Fruit fly (Drosophila melanogaster) whole organism, prepupa: Measurements from ENCODE around the gene CG11309.
A peak's percentile ranks its signal among the peaks of the same experiment; 100 is the strongest.

Source experiments
- Blimp-1 ChIP-seq: fragments of 200-800 bp; sonication (Bioruptor generic); optimal IDR thresholded peaks from 3 replicates; lab custom pipeline; 2017; ENCODE audit warnings: missing biosample characterization, missing genetic modification characterization, mild to moderate bottlenecking, moderate library complexity, missing genetic modification reagents
- CG10631 ChIP-seq: fragments of 200-800 bp; sonication (Bioruptor generic); optimal IDR thresholded peaks from 2 replicates; lab custom pipeline; 2016; ENCODE audit warnings: missing biosample characterization, missing genetic modification characterization
- CG11294 ChIP-seq: fragments of 200-800 bp; sonication (Bioruptor generic); IDR thresholded peaks from 2 replicates; pipeline ENCODE4 v1.3.6; 2022; ENCODE audit warnings: missing biosample characterization, missing genetic modification characterization
- CG11762 ChIP-seq: fragments of 200-800 bp; sonication (Bioruptor generic); optimal IDR thresholded peaks from 3 replicates; lab custom pipeline; 2016; ENCODE audit warnings: missing biosample characterization, missing genetic modification characterization; ENCODE audit not compliant: insufficient read depth
- CG11902 ChIP-seq: fragments of 200-800 bp; sonication (Bioruptor generic); optimal IDR thresholded peaks from 3 replicates; lab custom pipeline; 2016; ENCODE audit warnings: missing biosample characterization, missing genetic modification characterization
- CG15336 ChIP-seq: fragments of 200-800 bp; sonication (Bioruptor generic); IDR thresholded peaks from 2 replicates; pipeline ENCODE4 v1.3.6; 2022; ENCODE audit warnings: missing biosample characterization, missing genetic modification characterization
- CG1621 ChIP-seq: fragments of 200-800 bp; sonication (Bioruptor generic); optimal IDR thresholded peaks from 3 replicates; lab custom pipeline; 2018; ENCODE audit warnings: missing biosample characterization, mild to moderate bottlenecking, missing genetic modification characterization
- CG3032 ChIP-seq: fragments of 200-800 bp; optimal IDR thresholded peaks from 2 replicates; lab custom pipeline; 2019; ENCODE audit warnings: missing biosample characterization, mild to moderate bottlenecking, missing genetic modification characterization, moderate library complexity
- CG31627 ChIP-seq: fragments of 200-800 bp; sonication (Bioruptor generic); optimal IDR thresholded peaks from 3 replicates; lab custom pipeline; 2016; ENCODE audit warnings: missing biosample characterization, missing genetic modification characterization
- CG34406 ChIP-seq: fragments of 200-800 bp; sonication (Bioruptor generic); optimal IDR thresholded peaks from 3 replicates; lab custom pipeline; 2016; ENCODE audit warnings: missing biosample characterization, missing genetic modification characterization
- CG3919 ChIP-seq: fragments of 200-800 bp; sonication (Bioruptor generic); optimal IDR thresholded peaks from 3 replicates; lab custom pipeline; 2016; ENCODE audit warnings: missing biosample characterization, missing genetic modification characterization
- CG6163 ChIP-seq: fragments of 200-800 bp; sonication (Bioruptor generic); IDR thresholded peaks from 3 replicates; pipeline ENCODE4 v1.3.6; 2022; ENCODE audit warnings: missing biosample characterization, missing genetic modification characterization
- CG6792 ChIP-seq: fragments of 200-800 bp; sonication (Bioruptor generic); optimal IDR thresholded peaks from 3 replicates; lab custom pipeline; 2016; ENCODE audit warnings: missing biosample characterization, missing genetic modification characterization
- CG6808 ChIP-seq: fragments of 200-800 bp; sonication (Bioruptor generic); optimal IDR thresholded peaks from 3 replicates; lab custom pipeline; 2017; ENCODE audit warnings: missing biosample characterization, missing genetic modification characterization, mild to moderate bottlenecking, moderate library complexity, missing genetic modification reagents
- CG6854 ChIP-seq: fragments of 200-800 bp; sonication (Bioruptor generic); optimal IDR thresholded peaks from 2 replicates; lab custom pipeline; 2017; ENCODE audit warnings: missing biosample characterization, mild to moderate bottlenecking, missing genetic modification characterization
- CG7368 ChIP-seq: fragments of 200-800 bp; sonication (Bioruptor generic); optimal IDR thresholded peaks from 3 replicates; lab custom pipeline; 2016; ENCODE audit warnings: missing biosample characterization, missing genetic modification characterization
- CG8119 ChIP-seq: fragments of 200-800 bp; sonication (Bioruptor generic); IDR thresholded peaks from 3 replicates; pipeline ENCODE4 v1.3.6; 2022; ENCODE audit warnings: missing biosample characterization, missing genetic modification characterization
- CG8319 ChIP-seq: fragments of 200-800 bp; sonication (Bioruptor generic); optimal IDR thresholded peaks from 3 replicates; lab custom pipeline; 2016; ENCODE audit warnings: missing biosample characterization, missing genetic modification characterization
- CG8632 ChIP-seq: fragments of 200-800 bp; sonication (Bioruptor generic); optimal IDR thresholded peaks from 3 replicates; lab custom pipeline; 2016; ENCODE audit warnings: missing biosample characterization, missing genetic modification characterization
- CG9139 ChIP-seq: fragments of 200-800 bp; sonication (Bioruptor generic); optimal IDR thresholded peaks from 3 replicates; lab custom pipeline; 2017; ENCODE audit warnings: missing biosample characterization, mild to moderate bottlenecking, missing genetic modification characterization
- Eip75B ChIP-seq: fragments of 200-800 bp; sonication (Bioruptor generic); optimal IDR thresholded peaks from 3 replicates; lab custom pipeline; 2016; ENCODE audit warnings: missing biosample characterization, missing genetic modification characterization
- Eip78C ChIP-seq: fragments of 200-800 bp; sonication (Bioruptor generic); peaks from one replicate; lab custom pipeline; 2016; ENCODE audit warnings: missing biosample characterization, missing genetic modification characterization
- Eip93F ChIP-seq: fragments of 200-800 bp; sonication (Bioruptor generic); optimal IDR thresholded peaks from 2 replicates; lab custom pipeline; 2016; ENCODE audit warnings: missing biosample characterization, mild to moderate bottlenecking, missing genetic modification characterization
- Ets96B ChIP-seq: fragments of 200-800 bp; optimal IDR thresholded peaks from 2 replicates; lab custom pipeline; 2019; ENCODE audit warnings: missing biosample characterization, mild to moderate bottlenecking, missing genetic modification characterization, moderate library complexity
- Gug ChIP-seq: fragments of 200-800 bp; sonication (Bioruptor generic); IDR thresholded peaks from 2 replicates; pipeline ENCODE4 v1.3.6; 2022; ENCODE audit warnings: missing biosample characterization, missing genetic modification characterization
- Hr39 ChIP-seq: fragments of 200-800 bp; sonication (Bioruptor generic); optimal IDR thresholded peaks from 2 replicates; lab custom pipeline; 2016; ENCODE audit warnings: missing biosample characterization, missing genetic modification characterization
- Hr4 ChIP-seq: fragments of 200-800 bp; sonication (Bioruptor generic); optimal IDR thresholded peaks from 3 replicates; lab custom pipeline; 2016; ENCODE audit warnings: missing biosample characterization, missing genetic modification characterization
- Lpt ChIP-seq: fragments of 200-800 bp; sonication (Bioruptor generic); optimal IDR thresholded peaks from 3 replicates; lab custom pipeline; 2016; ENCODE audit warnings: missing biosample characterization, missing genetic modification characterization
- Met ChIP-seq: fragments of 200-800 bp; sonication (Bioruptor generic); optimal IDR thresholded peaks from 3 replicates; lab custom pipeline; 2016; ENCODE audit warnings: missing biosample characterization, missing genetic modification characterization
- OdsH ChIP-seq: fragments of 200-800 bp; sonication (Bioruptor generic); optimal IDR thresholded peaks from 3 replicates; lab custom pipeline; 2016; ENCODE audit warnings: missing biosample characterization, missing genetic modification characterization
- Smox ChIP-seq: fragments of 200-800 bp; sonication (Bioruptor generic); optimal IDR thresholded peaks from 3 replicates; lab custom pipeline; 2016; ENCODE audit warnings: missing biosample characterization, missing genetic modification characterization
- Sox102F ChIP-seq: fragments of 200-800 bp; sonication (Bioruptor generic); optimal IDR thresholded peaks from 2 replicates; lab custom pipeline; 2016; ENCODE audit warnings: missing biosample characterization, mild to moderate bottlenecking, missing genetic modification characterization
- Sox14 ChIP-seq: fragments of 200-800 bp; sonication (Bioruptor generic); optimal IDR thresholded peaks from 3 replicates; lab custom pipeline; 2016; ENCODE audit warnings: missing biosample characterization, missing genetic modification characterization
- Sox15 ChIP-seq: fragments of 200-800 bp; sonication (Bioruptor generic); optimal IDR thresholded peaks from 3 replicates; lab custom pipeline; 2016; ENCODE audit warnings: missing biosample characterization, missing genetic modification characterization
- achi ChIP-seq: fragments of 200-800 bp; sonication (Bioruptor generic); optimal IDR thresholded peaks from 3 replicates; lab custom pipeline; 2016; ENCODE audit warnings: missing biosample characterization, missing genetic modification characterization
- acj6 ChIP-seq: fragments of 200-800 bp; sonication (Bioruptor generic); optimal IDR thresholded peaks from 3 replicates; lab custom pipeline; 2016; ENCODE audit warnings: missing biosample characterization, missing genetic modification characterization
- cyc ChIP-seq: fragments of 200-800 bp; sonication (Bioruptor generic); optimal IDR thresholded peaks from 3 replicates; lab custom pipeline; 2016; ENCODE audit warnings: missing biosample characterization, missing genetic modification characterization
- dac ChIP-seq: fragments of 200-800 bp; sonication (Bioruptor generic); optimal IDR thresholded peaks from 2 replicates; lab custom pipeline; 2017; ENCODE audit warnings: missing biosample characterization, mild to moderate bottlenecking, missing genetic modification characterization
- eg ChIP-seq: fragments of 200-800 bp; sonication (Bioruptor generic); IDR thresholded peaks from 3 replicates; pipeline ENCODE4 v1.3.6; 2022; ENCODE audit warnings: missing biosample characterization, missing genetic modification characterization
- esn ChIP-seq: fragments of 200-800 bp; sonication (Bioruptor generic); optimal IDR thresholded peaks from 2 replicates; lab custom pipeline; 2016; ENCODE audit warnings: missing biosample characterization, mild to moderate bottlenecking, missing genetic modification characterization, moderate library complexity
- fd59A ChIP-seq: fragments of 200-800 bp; sonication (Bioruptor generic); optimal IDR thresholded peaks from 2 replicates; lab custom pipeline; 2017; ENCODE audit warnings: missing biosample characterization, mild to moderate bottlenecking, missing genetic modification characterization, missing genetic modification reagents
- fd85E ChIP-seq: fragments of 200-800 bp; sonication (Bioruptor generic); optimal IDR thresholded peaks from 3 replicates; lab custom pipeline; 2016; ENCODE audit warnings: missing biosample characterization, missing genetic modification characterization
- lz ChIP-seq: fragments of 200-800 bp; sonication (Bioruptor generic); optimal IDR thresholded peaks from 3 replicates; lab custom pipeline; 2016; ENCODE audit warnings: missing biosample characterization, missing genetic modification characterization
- net ChIP-seq: fragments of 200-800 bp; sonication (Bioruptor generic); optimal IDR thresholded peaks from 3 replicates; lab custom pipeline; 2016; ENCODE audit warnings: missing biosample characterization, missing genetic modification characterization
- pdm3 ChIP-seq: fragments of 200-800 bp; sonication (Bioruptor generic); optimal IDR thresholded peaks from 3 replicates; lab custom pipeline; 2016; ENCODE audit warnings: missing biosample characterization, missing genetic modification characterization
- spab ChIP-seq: fragments of 200-800 bp; sonication (Bioruptor generic); optimal IDR thresholded peaks from 2 replicates; lab custom pipeline; 2017; ENCODE audit warnings: missing biosample characterization, mild to moderate bottlenecking, missing genetic modification characterization, missing genetic modification reagents
- ss ChIP-seq, 2 experiments: fragments of 200-800 bp; sonication (Bioruptor generic); optimal IDR thresholded peaks; 2 replicates in 1 of 2; 3 replicates in 1 of 2; lab custom pipeline; 2017 to 2018; ENCODE audit warnings: mild to moderate bottlenecking in 2 of 2, missing biosample characterization in 2 of 2, missing genetic modification characterization in 2 of 2, moderate library complexity in 1 of 2
- svp ChIP-seq: fragments of 200-800 bp; sonication (Bioruptor generic); peaks from one replicate; lab custom pipeline; 2016; ENCODE audit warnings: missing biosample characterization, missing genetic modification characterization
- topi ChIP-seq: fragments of 200-800 bp; sonication (Bioruptor generic); optimal IDR thresholded peaks from 3 replicates; lab custom pipeline; 2016; ENCODE audit warnings: missing biosample characterization, missing genetic modification characterization
- vri ChIP-seq: fragments of 200-800 bp; sonication (Bioruptor generic); optimal IDR thresholded peaks from 3 replicates; lab custom pipeline; 2016; ENCODE audit warnings: missing biosample characterization, mild to moderate bottlenecking, missing genetic modification characterization

Gene CG11309

dm6 chr3L:21276296-21277257, 27.9 kb downstream of the CG11309 start:
- peak; percentile 83 for TF ChIP-seq svp
- TF ChIP-seq CG10631 (GFP tag; lab: Kevin White, UChicago): peak; percentile 43
- TF ChIP-seq CG7368: no peak
- TF ChIP-seq CG11294: no peak
- TF ChIP-seq lz: peak; percentile 51
- TF ChIP-seq pdm3 (GFP tag; lab: Kevin White, UChicago): peak; percentile 45
- peak; percentile 49 for TF ChIP-seq Smox (GFP tag; lab: Kevin White, UChicago)
- TF ChIP-seq achi (GFP tag; lab: Kevin White, UChicago): peak; percentile 28
- TF ChIP-seq CG15336 (GFP tag; lab: Robert Waterston, UW): no peak
- peak in 1 of 2 experiments; percentile 50 for TF ChIP-seq ss (GFP tag; optimal IDR thresholded peaks at IDR 0.05; lab: Kevin White, UChicago)
- TF ChIP-seq CG11762 (GFP tag; lab: Kevin White, UChicago): no peak
- peak; percentile 42; the same call in 1 of the 3 replicates for TF ChIP-seq eg
- no peak for TF ChIP-seq Eip93F (GFP tag; lab: Kevin White, UChicago)
- TF ChIP-seq Ets96B (tag; lab: Kevin White, UChicago): no peak
- peak; percentile 52 for TF ChIP-seq Eip75B (GFP tag; lab: Kevin White, UChicago)
- 0 out of 3 replicates have a peak, but pooled peaks have one; percentile 18 for TF ChIP-seq CG6163 (GFP tag; lab: Robert Waterston, UW)
- peak; percentile 13 for TF ChIP-seq CG34406 (GFP tag; lab: Kevin White, UChicago)
- no peak for TF ChIP-seq net (GFP tag; lab: Kevin White, UChicago)
- peak; percentile 53 for TF ChIP-seq topi
- peak; percentile 23 for TF ChIP-seq CG3919
- TF ChIP-seq CG6792 (GFP tag; lab: Kevin White, UChicago): peak; percentile 5
- no peak for TF ChIP-seq Lpt (GFP tag; lab: Kevin White, UChicago)
- TF ChIP-seq CG6854 (GFP tag; lab: Kevin White, UChicago): no peak
- TF ChIP-seq Met: peak; percentile 63
- no peak for TF ChIP-seq CG1621
- peak; percentile 54 for TF ChIP-seq cyc (GFP tag; lab: Kevin White, UChicago)
- no peak for TF ChIP-seq dac (GFP tag; lab: Kevin White, UChicago)
- no peak for TF ChIP-seq fd59A
- TF ChIP-seq CG8319: no peak
- peak; percentile 68 for TF ChIP-seq esn (GFP tag; lab: Kevin White, UChicago)
- peak; percentile 41 for TF ChIP-seq Sox102F (GFP tag; lab: Kevin White, UChicago)
- no peak for TF ChIP-seq CG8119 (GFP tag; lab: Robert Waterston, UW)
- TF ChIP-seq acj6 (GFP tag; lab: Kevin White, UChicago): peak; percentile 49
- peak; percentile 7 for TF ChIP-seq OdsH (GFP tag; lab: Kevin White, UChicago)
- peak; percentile 1 for TF ChIP-seq CG11902 (GFP tag; lab: Kevin White, UChicago)
- TF ChIP-seq Gug (GFP tag; lab: Robert Waterston, UW): no peak
- TF ChIP-seq CG3032 (tag; lab: Kevin White, UChicago): peak; percentile 10
- TF ChIP-seq CG8632 (GFP tag; lab: Kevin White, UChicago): peak; percentile 8
- peak; percentile 34 for TF ChIP-seq CG6808 (GFP tag; lab: Kevin White, UChicago)
- peak; percentile 6 for TF ChIP-seq Sox15 (GFP tag; lab: Kevin White, UChicago)
- TF ChIP-seq Hr39 (GFP tag; lab: Kevin White, UChicago): peak; percentile 62
- peak; percentile 28 for TF ChIP-seq Sox14 (GFP tag; lab: Kevin White, UChicago)
- TF ChIP-seq Eip78C (GFP tag; lab: Kevin White, UChicago): peak; percentile 95
- no peak for TF ChIP-seq fd85E (GFP tag; lab: Kevin White, UChicago)
- TF ChIP-seq vri (GFP tag; lab: Kevin White, UChicago): no peak
- TF ChIP-seq CG9139 (GFP tag; lab: Kevin White, UChicago): no peak
- TF ChIP-seq spab: no peak
- TF ChIP-seq Blimp-1 (GFP tag; lab: Kevin White, UChicago): no peak
- TF ChIP-seq CG31627 (GFP tag; lab: Kevin White, UChicago): peak; percentile 42
- no peak for TF ChIP-seq Hr4
